Worm (Caenorhabditis elegans) whole organism, L3 larva: ENCODE results near the gene erh-2.

Source experiments
- R02D3.7 ChIP-seq: fragments of 150-350 bp; optimal IDR thresholded peaks from 2 replicates; lab custom pipeline; 2014; ENCODE audit warnings: missing biosample characterization, missing genetic modification characterization
- ZK546.5 ChIP-seq: sonication (generic microtip); optimal IDR thresholded peaks from 2 replicates; lab custom pipeline; 2017; ENCODE audit warnings: missing biosample characterization, missing genetic modification characterization
- aly-2 ChIP-seq: fragments of 150-350 bp; optimal IDR thresholded peaks from 2 replicates; lab custom pipeline; 2014; ENCODE audit warnings: missing biosample characterization, missing genetic modification characterization
- ama-1 ChIP-seq: fragments of 150-350 bp; optimal IDR thresholded peaks from 2 replicates; lab custom pipeline; 2018
- ceh-16 ChIP-seq: sonication (generic microtip); optimal IDR thresholded peaks from 2 replicates; lab custom pipeline; 2017; ENCODE audit warnings: missing biosample characterization, missing genetic modification characterization
- ceh-28 ChIP-seq: fragments of 150-350 bp; optimal IDR thresholded peaks from 2 replicates; lab custom pipeline; 2014; ENCODE audit warnings: missing biosample characterization, missing genetic modification reagents, missing genetic modification characterization
- ceh-82 ChIP-seq: fragments of 150-350 bp; optimal IDR thresholded peaks from 2 replicates; lab custom pipeline; 2014; ENCODE audit warnings: missing biosample characterization, missing genetic modification characterization
- ceh-9 ChIP-seq: sonication (generic microtip); optimal IDR thresholded peaks from 2 replicates; lab custom pipeline; 2018; ENCODE audit warnings: missing biosample characterization, missing genetic modification characterization
- daf-12 ChIP-seq: fragments of 150-350 bp; optimal IDR thresholded peaks from 2 replicates; lab custom pipeline; 2014; ENCODE audit warnings: missing biosample characterization, missing genetic modification reagents, missing genetic modification characterization
- egl-27 ChIP-seq: sonication (generic microtip); optimal IDR thresholded peaks from 4 replicates; lab custom pipeline; 2017; ENCODE audit warnings: missing biosample characterization, missing genetic modification reagents, missing genetic modification characterization
- egl-5 ChIP-seq: fragments of 150-350 bp; optimal IDR thresholded peaks from 2 replicates; lab custom pipeline; 2017; ENCODE audit warnings: missing biosample characterization, missing genetic modification reagents, missing genetic modification characterization, inconsistent platforms
- elt-1 ChIP-seq: fragments of 150-350 bp; optimal IDR thresholded peaks from 2 replicates; lab custom pipeline; 2014; ENCODE audit warnings: missing biosample characterization, missing genetic modification characterization
- elt-2 ChIP-seq: sonication (generic microtip); optimal IDR thresholded peaks from 2 replicates; lab custom pipeline; 2016; ENCODE audit warnings: missing genetic modification reagents, mild to moderate bottlenecking, missing genetic modification characterization, missing compliant biosample characterization
- elt-3 ChIP-seq, 3 experiments: fragments of 150-350 bp in 1 of 3; sonication (generic microtip) in 2 of 3; optimal IDR thresholded peaks; 2 replicates in 2 of 3; 4 replicates in 1 of 3; lab custom pipeline; 2014 to 2017; ENCODE audit warnings: missing biosample characterization in 3 of 3, missing genetic modification characterization in 3 of 3
- eor-1 ChIP-seq, 2 experiments: fragments of 150-350 bp; optimal IDR thresholded peaks; 2 replicates each; lab custom pipeline; 2014 to 2018; ENCODE audit warnings: missing biosample characterization in 2 of 2, missing genetic modification characterization in 2 of 2
- fkh-2 ChIP-seq: fragments of 150-350 bp; optimal IDR thresholded peaks from 2 replicates; lab custom pipeline; 2014; ENCODE audit warnings: missing biosample characterization, missing genetic modification reagents, missing genetic modification characterization
- fos-1 ChIP-seq: fragments of 150-350 bp; optimal IDR thresholded peaks from 2 replicates; lab custom pipeline; 2014; ENCODE audit warnings: missing biosample characterization, missing genetic modification characterization
- hmg-11 ChIP-seq: sonication (generic microtip); optimal IDR thresholded peaks from 2 replicates; lab custom pipeline; 2016; ENCODE audit warnings: missing genetic modification characterization, missing compliant biosample characterization
- jun-1 ChIP-seq: fragments of 150-350 bp; optimal IDR thresholded peaks from 2 replicates; lab custom pipeline; 2014; ENCODE audit warnings: missing biosample characterization, missing genetic modification reagents, missing genetic modification characterization
- lin-15B ChIP-seq: fragments of 150-350 bp; optimal IDR thresholded peaks from 2 replicates; lab custom pipeline; 2014; ENCODE audit warnings: missing biosample characterization, missing genetic modification characterization
- lin-39 ChIP-seq: fragments of 150-350 bp; optimal IDR thresholded peaks from 2 replicates; lab custom pipeline; 2018; ENCODE audit warnings: missing biosample characterization, missing genetic modification reagents, missing genetic modification characterization
- lsy-12 ChIP-seq: sonication (generic microtip); optimal IDR thresholded peaks from 2 replicates; lab custom pipeline; 2016; ENCODE audit warnings: mild to moderate bottlenecking, missing genetic modification characterization, missing compliant biosample characterization
- mdl-1 ChIP-seq: fragments of 150-350 bp; optimal IDR thresholded peaks from 2 replicates; lab custom pipeline; 2014; ENCODE audit warnings: missing biosample characterization, missing genetic modification characterization
- mml-1 ChIP-seq: fragments of 150-350 bp; sonication (generic microtip); optimal IDR thresholded peaks from 3 replicates; lab custom pipeline; 2014; ENCODE audit warnings: missing biosample characterization, missing genetic modification characterization
- nfya-1 ChIP-seq: sonication (generic microtip); optimal IDR thresholded peaks from 2 replicates; lab custom pipeline; 2017; ENCODE audit warnings: missing genetic modification characterization, mild to moderate bottlenecking, missing compliant biosample characterization, antibody characterized with exemption, moderate library complexity; ENCODE audit not compliant: insufficient read depth
- nhr-23 ChIP-seq: fragments of 150-350 bp; optimal IDR thresholded peaks from 2 replicates; lab custom pipeline; 2014; ENCODE audit warnings: missing biosample characterization, missing genetic modification reagents, missing genetic modification characterization
- nhr-237 ChIP-seq: fragments of 150-350 bp; optimal IDR thresholded peaks from 2 replicates; lab custom pipeline; 2014; ENCODE audit warnings: missing biosample characterization, missing genetic modification characterization
- nhr-25 ChIP-seq: sonication (generic microtip); optimal IDR thresholded peaks from 2 replicates; lab custom pipeline; 2017; ENCODE audit warnings: missing biosample characterization, missing genetic modification characterization
- nhr-28 ChIP-seq: fragments of 150-350 bp; optimal IDR thresholded peaks from 2 replicates; lab custom pipeline; 2014; ENCODE audit warnings: missing biosample characterization, missing genetic modification characterization
- nhr-43 ChIP-seq: sonication (generic microtip); optimal IDR thresholded peaks from 2 replicates; lab custom pipeline; 2016; ENCODE audit warnings: mild to moderate bottlenecking, missing genetic modification characterization, missing compliant biosample characterization; ENCODE audit not compliant: poor library complexity, severe bottlenecking
- nhr-67 ChIP-seq: fragments of 150-350 bp; optimal IDR thresholded peaks from 2 replicates; lab custom pipeline; 2014; ENCODE audit warnings: missing biosample characterization, missing genetic modification characterization
- nhr-76 ChIP-seq: fragments of 150-350 bp; sonication (generic microtip); optimal IDR thresholded peaks from 5 replicates; lab custom pipeline; 2014; ENCODE audit warnings: missing biosample characterization, missing genetic modification characterization
- nhr-77 ChIP-seq: fragments of 150-350 bp; optimal IDR thresholded peaks from 2 replicates; lab custom pipeline; 2014; ENCODE audit warnings: missing biosample characterization, missing genetic modification characterization
- pha-4 ChIP-seq: fragments of 150-350 bp; optimal IDR thresholded peaks from 2 replicates; lab custom pipeline; 2014; ENCODE audit warnings: missing biosample characterization, missing genetic modification reagents, missing genetic modification characterization
- pqm-1 ChIP-seq: fragments of 150-350 bp; optimal IDR thresholded peaks from 2 replicates; lab custom pipeline; 2017; ENCODE audit warnings: missing biosample characterization, missing genetic modification characterization, inconsistent platforms
- sea-2 ChIP-seq: fragments of 150-350 bp; sonication (generic microtip); optimal IDR thresholded peaks from 4 replicates; lab custom pipeline; 2014; ENCODE audit warnings: missing biosample characterization, missing genetic modification reagents, missing genetic modification characterization
- skn-1 ChIP-seq: fragments of 150-350 bp; optimal IDR thresholded peaks from 2 replicates; lab custom pipeline; 2014; ENCODE audit warnings: missing biosample characterization, missing genetic modification characterization
- snpc-4 ChIP-seq: fragments of 150-350 bp; optimal IDR thresholded peaks from 2 replicates; lab custom pipeline; 2014; ENCODE audit warnings: missing biosample characterization, missing genetic modification characterization
- tbx-2 ChIP-seq: sonication (generic microtip); optimal IDR thresholded peaks from 2 replicates; lab custom pipeline; 2016; ENCODE audit warnings: mild to moderate bottlenecking, missing genetic modification characterization, missing compliant biosample characterization
- unc-62 ChIP-seq: fragments of 150-350 bp; sonication (generic microtip); optimal IDR thresholded peaks from 4 replicates; lab custom pipeline; 2014; ENCODE audit warnings: missing biosample characterization, missing genetic modification reagents, missing genetic modification characterization
- zag-1 ChIP-seq: fragments of 150-350 bp; optimal IDR thresholded peaks from 2 replicates; lab custom pipeline; 2014; ENCODE audit warnings: missing biosample characterization, missing genetic modification characterization
- ztf-11 ChIP-seq: fragments of 150-350 bp; optimal IDR thresholded peaks from 2 replicates; lab custom pipeline; 2014; ENCODE audit warnings: missing biosample characterization, missing genetic modification characterization

erh-2 gene

DNA sequence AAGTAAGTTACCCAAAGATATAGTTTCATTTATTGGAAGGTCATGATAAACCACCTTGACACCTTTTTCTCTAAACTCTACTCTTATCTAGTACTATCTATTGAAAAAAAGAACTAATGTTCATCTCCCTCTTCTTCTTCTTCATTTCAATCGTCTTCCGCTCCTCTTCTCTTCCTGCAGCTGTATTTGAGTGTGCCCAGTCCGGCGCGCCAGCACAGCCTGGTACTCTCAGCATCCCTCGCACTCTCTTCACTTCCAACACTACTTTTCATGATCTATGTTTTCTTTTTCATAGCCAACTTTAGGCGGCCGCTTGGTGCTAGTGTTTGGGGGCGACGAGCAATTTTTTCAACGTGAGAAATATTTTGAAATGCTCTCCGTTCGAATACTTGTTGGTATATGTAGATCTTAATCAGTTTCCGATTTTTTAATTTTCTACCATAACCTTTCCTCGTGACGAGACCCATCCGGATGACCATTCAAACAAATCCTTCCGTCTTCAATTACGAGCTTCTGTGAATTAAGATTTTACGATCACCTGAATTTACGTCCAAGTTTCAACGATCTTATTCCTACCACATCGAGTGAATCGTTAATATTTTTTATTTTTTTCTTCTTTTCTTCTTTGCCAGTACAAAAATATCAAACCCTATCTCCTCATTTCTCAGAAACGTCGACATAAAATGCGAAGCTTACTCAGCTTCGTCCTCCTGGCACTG is 30.8 kb upstream of the erh-2 start, which contains the start of gene pan-1 (continued):
- TF ChIP-seq jun-1 (no peak), sea-2 (GFP tag; lab: Kevin White, UChicago) (no peak)

DNA sequence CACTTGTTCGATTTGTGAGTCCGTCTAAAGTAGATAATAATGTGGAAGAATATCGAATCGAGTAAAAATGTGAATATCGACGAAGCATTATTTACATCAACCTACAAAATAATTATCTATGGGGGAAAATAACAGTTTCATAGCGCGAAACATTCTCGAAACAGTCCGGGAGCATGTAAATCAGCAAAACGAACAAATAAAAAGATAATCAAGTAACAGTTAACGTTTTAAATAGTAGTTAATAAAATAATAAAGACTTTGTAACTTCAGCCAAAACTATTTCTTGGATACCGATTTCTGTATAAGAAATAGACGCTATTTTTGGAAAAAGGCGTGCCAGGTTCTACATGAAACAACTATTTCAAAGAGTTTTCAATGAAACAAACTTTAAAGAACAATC is 25.0 kb upstream of the erh-2 start, which contains the start of gene mlcd-1:
mlcd-1 (minus strand) TSS at position 101 of the 400 bp plus-strand sequence.
- TF ChIP-seq mdl-1 (tag; lab: Kevin White, UChicago) (no peak), jun-1 (no peak), nhr-237 (no peak), elt-2 (no peak), ztf-11 (tag; lab: Kevin White, UChicago) (no peak), lin-15B (tag; lab: Kevin White, UChicago) (no peak), ZK546.5 (no peak), snpc-4 (no peak), mml-1 (tag; lab: Kevin White, UChicago) (no peak), fos-1 (no peak), ceh-16 (no peak), nhr-23 (tag; lab: Kevin White, UChicago) (no peak), zag-1 (tag; lab: Kevin White, UChicago) (no peak), egl-5 (no peak), ceh-82 (tag; lab: Kevin White, UChicago) (no peak), nhr-67 (tag; lab: Kevin White, UChicago) (no peak), nhr-77 (tag; lab: Kevin White, UChicago) (no peak)
- TF ChIP-seq, all 47 proteins: peak for 0

DNA sequence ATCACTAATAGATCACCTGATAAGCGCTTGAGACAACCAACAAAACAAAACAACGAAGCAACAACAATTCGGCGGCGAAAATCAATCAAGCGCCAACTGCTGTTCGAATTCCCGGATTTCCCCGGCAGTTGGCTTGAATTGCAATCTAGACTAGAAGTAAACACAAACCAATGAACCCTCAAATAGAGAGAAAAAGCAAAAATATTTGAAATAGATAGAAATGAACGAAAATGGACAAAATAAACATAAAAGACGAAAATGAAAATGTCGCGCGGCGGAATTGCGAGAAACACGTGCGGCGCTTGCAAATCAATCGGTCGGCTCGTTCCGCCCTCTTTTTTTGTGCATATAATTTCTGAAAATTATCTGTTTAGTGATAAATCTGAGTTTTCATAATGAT is 24.6 kb upstream of the erh-2 start, which contains the start of gene idhg-1:
idhg-1 (plus strand) TSS at position 343 of the 400 bp plus-strand sequence.
- no peak for TF ChIP-seq sea-2 (GFP tag; lab: Kevin White, UChicago)
- peak; percentile 61 for TF ChIP-seq nfya-1
- peak; percentile 36 for TF ChIP-seq ceh-28 (tag; lab: Kevin White, UChicago)
- TF ChIP-seq lsy-12 (tag; lab: Kevin White, UChicago) = peak; percentile 82
- TF ChIP-seq egl-27 = no peak
- TF ChIP-seq ceh-82 (tag; lab: Kevin White, UChicago) = peak; percentile 13
- TF ChIP-seq pha-4 (tag; lab: Kevin White, UChicago) = peak; percentile 62
- TF ChIP-seq snpc-4 = peak; percentile 55
- peak; percentile 29 for TF ChIP-seq nhr-25 (tag; lab: Kevin White, UChicago)
- TF ChIP-seq nhr-237 = no peak
- peak; percentile 41 for TF ChIP-seq lin-15B (tag; lab: Kevin White, UChicago)
- TF ChIP-seq mml-1 (tag; lab: Kevin White, UChicago) = no peak
- no peak for TF ChIP-seq lin-39 (tag; lab: Kevin White, UChicago)
- TF ChIP-seq tbx-2 (tag; lab: Kevin White, UChicago) = peak; percentile 24
- TF ChIP-seq R02D3.7 = peak; percentile 27
- TF ChIP-seq daf-12 (tag; lab: Kevin White, UChicago) = peak; percentile 85
- no peak for TF ChIP-seq zag-1 (tag; lab: Kevin White, UChicago)
- peak; percentile 95 for TF ChIP-seq hmg-11 (tag; lab: Kevin White, UChicago)
- peak; percentile 65 for TF ChIP-seq elt-2
- no peak for TF ChIP-seq eor-1 (tag; optimal IDR thresholded peaks at IDR 0.05; lab: Kevin White, UChicago)
- no peak for TF ChIP-seq elt-3 (tag; optimal IDR thresholded peaks at IDR 0.05; lab: Kevin White, UChicago)
- peak; percentile 85 for TF ChIP-seq nhr-43 (tag; lab: Kevin White, UChicago)
- no peak for TF ChIP-seq unc-62
- peak; percentile 36 for TF ChIP-seq nhr-76
- no peak for TF ChIP-seq jun-1
- TF ChIP-seq ama-1 (lab: Kevin White, UChicago) = no peak
- TF ChIP-seq ztf-11 (tag; lab: Kevin White, UChicago) = no peak
- TF ChIP-seq nhr-28 (tag; lab: Kevin White, UChicago) = no peak
- TF ChIP-seq pqm-1 (tag; lab: Kevin White, UChicago) = no peak
- no peak for TF ChIP-seq fos-1
- TF ChIP-seq ZK546.5 = no peak
- TF ChIP-seq aly-2 (tag; lab: Kevin White, UChicago) = no peak
- no peak for TF ChIP-seq elt-1 (tag; lab: Kevin White, UChicago)
- peak; percentile 8 for TF ChIP-seq nhr-23 (tag; lab: Kevin White, UChicago)
- peak; percentile 13 for TF ChIP-seq skn-1 (tag; lab: Kevin White, UChicago)
- no peak for TF ChIP-seq mdl-1 (tag; lab: Kevin White, UChicago)
- TF ChIP-seq fkh-2 = peak; percentile 9
- no peak for TF ChIP-seq ceh-9
- TF ChIP-seq nhr-67 (tag; lab: Kevin White, UChicago) = peak; percentile 12
- peak; percentile 27 for TF ChIP-seq egl-5
